Worm (Caenorhabditis elegans): Measurements from ENCODE around the gene Y57G11C.23.

Gene Y57G11C.23

ce11 chrIV:14838095-14838494 is 23.5 kb downstream of the Y57G11C.23 start (continued):
- TF ChIP-seq rcor-1 (GFP tag; IDR thresholded peaks at IDR 0.05): peak; percentile 72
- TF ChIP-seq hlh-26 (GFP tag; conservative IDR thresholded peaks at IDR 0.05): no peak
- TF ChIP-seq ekl-4 (GFP tag; IDR thresholded peaks at IDR 0.05): no peak
- TF ChIP-seq F57C9.4 (tag; optimal IDR thresholded peaks at IDR 0.05): no peak
- peak; percentile 94 for TF ChIP-seq hmg-1.2 (GFP tag; IDR thresholded peaks at IDR 0.05)
- TF ChIP-seq zfh-2 (GFP tag; conservative IDR thresholded peaks at IDR 0.05): no peak
- peak; percentile 80 for TF ChIP-seq pbrm-1 (GFP tag; IDR thresholded peaks at IDR 0.05)

DNA sequence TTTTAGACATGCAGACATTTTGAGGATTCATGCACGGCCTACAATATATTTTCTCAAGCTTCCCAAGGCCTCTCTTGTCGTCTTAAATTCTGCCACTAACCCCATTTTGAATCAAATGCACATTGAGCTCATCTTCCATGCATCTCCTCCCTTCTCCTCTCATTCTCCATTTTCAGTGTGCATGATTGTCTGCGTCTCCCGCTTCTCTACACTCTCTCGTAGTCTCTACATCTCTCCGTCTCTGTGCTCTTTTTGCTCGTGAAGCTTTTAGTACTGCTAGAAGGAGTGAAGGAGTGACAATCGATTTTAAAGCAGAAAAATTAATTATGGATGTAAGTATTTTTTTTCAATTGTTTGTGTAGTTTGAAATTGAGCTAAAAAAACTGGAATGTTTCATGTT is 24.7 kb downstream of the Y57G11C.23 start, which contains the start of gene Y57G11C.22:
Gene Y57G11C.22, plus strand, starts transcription at position 327 of the 400 bp plus-strand sequence.
- TF ChIP-seq somi-1 (GFP tag; optimal IDR thresholded peaks at IDR 0.05) (no peak), hmg-1.2 (GFP tag; IDR thresholded peaks at IDR 0.05) (peak; percentile 98)

DNA sequence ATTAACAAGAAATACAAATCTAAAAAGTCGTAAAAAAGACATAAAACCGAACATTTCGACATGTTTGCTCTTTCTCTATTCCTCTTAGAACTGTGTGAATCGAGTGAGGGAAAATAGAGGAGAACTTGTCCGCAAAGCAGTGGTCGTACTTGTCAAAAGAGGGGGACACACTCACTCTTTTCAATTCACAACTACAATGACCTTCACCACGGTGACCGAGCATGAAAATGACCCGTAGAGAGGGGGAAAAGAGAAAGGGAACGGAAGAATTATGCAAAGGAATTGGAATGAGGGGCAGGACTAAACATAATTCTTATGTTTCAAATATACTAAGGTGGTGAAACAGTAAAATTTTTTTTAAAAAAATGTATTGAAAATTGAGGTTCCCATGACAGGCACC is 28.1 kb downstream of the Y57G11C.23 start:
- TF ChIP-seq Y79H2A.3 (GFP tag; conservative IDR thresholded peaks at IDR 0.05): no peak
- TF ChIP-seq snpc-4 (GFP tag; optimal IDR thresholded peaks at IDR 0.05): no peak
- TF ChIP-seq snpc-4 (tag; optimal IDR thresholded peaks at IDR 0.05): peak in 1 of 4 experiments; percentile 47

DNA sequence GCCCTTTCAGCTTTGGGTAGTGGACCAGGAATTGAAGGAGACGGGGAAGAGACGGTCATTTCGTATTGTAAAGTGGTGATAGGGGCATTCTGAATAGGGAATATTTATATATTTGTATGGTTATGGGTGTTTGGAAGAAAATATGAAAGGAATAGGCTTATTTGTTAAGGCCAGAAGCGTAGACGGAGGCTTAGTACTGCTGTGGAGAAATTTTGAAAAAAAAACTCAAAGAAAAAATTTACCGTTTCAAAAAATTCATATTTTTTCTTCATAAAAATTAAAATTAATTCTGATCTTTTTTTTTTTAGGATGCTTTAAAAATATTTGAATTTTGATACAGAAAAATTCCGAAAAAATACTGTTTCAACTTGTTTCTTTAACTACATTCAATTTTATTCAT is 32.6 kb downstream of the Y57G11C.23 start, which contains the start of gene hhat-2:
Gene hhat-2, minus strand, starts transcription at position 101 of the 400 bp plus-strand sequence.
- TF ChIP-seq egl-18 (GFP tag; IDR thresholded peaks at IDR 0.05) (no peak), somi-1 (GFP tag; optimal IDR thresholded peaks at IDR 0.05) (no peak)

ce11 chrIV:14828218-14828617 is 33.4 kb downstream of the Y57G11C.23 start:
- TF ChIP-seq attf-6 (GFP tag; IDR thresholded peaks at IDR 0.05) (0 out of 2 replicates have a peak, but pooled peaks have one; percentile 44), F57C9.4 (tag; optimal IDR thresholded peaks at IDR 0.05) (no peak), snpc-1.1 (tag; optimal IDR thresholded peaks at IDR 0.05; ENCODE audit: insufficient read depth) (no peak), attf-3 (GFP tag; conservative IDR thresholded peaks at IDR 0.05) (no peak), C17E4.6 (GFP tag; IDR thresholded peaks at IDR 0.05) (no peak), ztf-25 (GFP tag; IDR thresholded peaks at IDR 0.05) (no peak), unc-62 (GFP tag; optimal IDR thresholded peaks at IDR 0.05) (no peak), lsl-1 (GFP tag; optimal IDR thresholded peaks at IDR 0.05) (peak; percentile 60), snpc-4 (GFP tag; optimal IDR thresholded peaks at IDR 0.05) (no peak), snpc-4 (tag; optimal IDR thresholded peaks at IDR 0.05) (peak in 1 of 4 experiments; percentile 61), F33H1.4 (GFP tag; IDR thresholded peaks at IDR 0.05) (peak; percentile 37)

ce11 chrIV:14826151-14826757 is 35.3 kb downstream of the Y57G11C.23 start:
- TF ChIP-seq B0336.3 (GFP tag; IDR thresholded peaks at IDR 0.05) (peak; percentile 60; the same call in 1 of the 2 replicates), cebp-2 (GFP tag; IDR thresholded peaks at IDR 0.05) (no peak), tbp1 (GFP tag; optimal IDR thresholded peaks at IDR 0.05) (peak; percentile 38), snpc-4 (GFP tag; optimal IDR thresholded peaks at IDR 0.05) (peak; percentile 65), snpc-4 (tag; optimal IDR thresholded peaks at IDR 0.05) (peak in 2 of 4 experiments; percentile 62 to 88), attf-6 (GFP tag; IDR thresholded peaks at IDR 0.05) (peak; percentile 96)

DNA sequence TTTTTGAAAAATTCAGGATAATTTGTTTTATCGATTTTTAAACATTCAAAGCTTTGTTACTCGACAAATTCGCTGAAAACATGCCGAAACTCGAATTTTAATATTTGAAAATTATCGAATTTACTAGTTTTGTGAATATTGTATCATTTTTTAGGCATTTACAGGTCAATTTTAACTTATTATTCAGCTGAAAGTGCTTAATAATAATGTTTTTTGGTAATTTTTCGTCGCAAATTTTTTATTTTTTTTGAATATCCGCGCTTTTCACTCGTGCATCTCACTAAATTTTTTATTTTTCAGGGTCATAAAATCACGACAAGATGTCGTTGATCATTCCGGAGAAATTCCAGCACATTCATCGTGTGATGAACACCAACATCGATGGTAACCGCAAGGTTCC is 36.2 kb downstream of the Y57G11C.23 start, which contains the start of gene rps-18:
Gene rps-18, plus strand, starts transcription at position 301 of the 400 bp plus-strand sequence.
- TF ChIP-seq T26A5.8 (tag; optimal IDR thresholded peaks at IDR 0.05): no peak
- TF ChIP-seq chd-7 (tag; optimal IDR thresholded peaks at IDR 0.05): no peak
- no peak for TF ChIP-seq let-607 (tag; optimal IDR thresholded peaks at IDR 0.05)
- TF ChIP-seq Y56A3A.18 (GFP tag; IDR thresholded peaks at IDR 0.05): no peak
- TF ChIP-seq akir-1 (GFP tag; optimal IDR thresholded peaks at IDR 0.05): no peak
- TF ChIP-seq zfh-2 (GFP tag; conservative IDR thresholded peaks at IDR 0.05): no peak
- no peak for TF ChIP-seq ceh-27 (GFP tag; optimal IDR thresholded peaks at IDR 0.05)
